Worm (Caenorhabditis elegans): ENCODE data around the gene rps-0.

ce11 chrIII:4706678-4707077 lies 47.2 kb downstream of the rps-0 start, which contains the start of gene T04A8.13:
- no peak for TF ChIP-seq W03F9.2 (tag; optimal IDR thresholded peaks at IDR 0.05)
- no peak for TF ChIP-seq him-1 (tag; optimal IDR thresholded peaks at IDR 0.05)

All from whole organism, L4/young adult.